Worm (Caenorhabditis elegans): ENCODE data around the gene C01B9.1.

DNA sequence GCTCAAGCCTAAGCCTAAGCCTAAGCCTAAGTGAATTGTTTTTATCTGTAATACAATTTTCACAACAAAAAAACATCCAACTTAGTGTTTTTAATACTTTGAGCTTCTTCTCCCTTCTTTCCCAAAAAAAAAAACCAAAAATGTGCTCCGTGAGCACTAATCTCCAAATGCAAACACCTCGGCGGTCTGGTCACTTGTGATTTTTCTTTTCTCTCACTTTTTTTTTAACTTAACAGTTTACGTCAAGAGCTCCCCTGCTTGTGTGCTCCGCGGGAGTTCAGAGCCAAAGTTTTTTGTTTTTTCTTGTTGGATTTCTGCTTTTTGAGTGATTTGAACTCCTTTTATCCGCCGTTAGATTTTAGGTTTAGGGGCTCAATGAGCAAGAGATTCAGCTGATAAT is 34.9 kb downstream of the C01B9.1 start:
- TF ChIP-seq snpc-4 (tag; optimal IDR thresholded peaks at IDR 0.05) (no peak), nhr-12 (tag; optimal IDR thresholded peaks at IDR 0.05) (no peak), elt-1 (tag; optimal IDR thresholded peaks at IDR 0.05; ENCODE audit: borderline replicate concordance, insufficient read depth) (no peak), nhr-28 (tag; optimal IDR thresholded peaks at IDR 0.05) (no peak), sptf-1 (tag; optimal IDR thresholded peaks at IDR 0.05) (no peak)
